Worm (Caenorhabditis elegans) whole organism, mixed stage, embryonic: ENCODE results near the gene prmt-5.

Experiments used
- nhr-237 ChIP-seq: fragments of 150-350 bp; optimal IDR thresholded peaks from 2 replicates; lab custom pipeline; 2014; ENCODE audit warnings: missing biosample characterization, missing genetic modification characterization
- sptf-1 ChIP-seq: sonication (generic microtip); optimal IDR thresholded peaks from 2 replicates; lab custom pipeline; 2017; ENCODE audit warnings: mild to moderate bottlenecking, missing genetic modification characterization, moderate library complexity, missing compliant biosample characterization

- TF ChIP-seq nhr-237 (tag; lab: Kevin White, UChicago) = no peak
- TF ChIP-seq sptf-1 (tag; lab: Kevin White, UChicago) = no peak
Measured at ce11 chrIII:5222777-5223176, 7.6 kb upstream of the prmt-5 start.
